Worm (Caenorhabditis elegans) whole organism, midembryonic: ENCODE results near the gene rha-1.

Experiments
- T22C8.4 ChIP-seq: fragments of 200-800 bp; sonication (Bioruptor generic); IDR thresholded peaks from 2 replicates; pipeline ENCODE4 v1.3.6; 2022; ENCODE audit warnings: missing genetic modification characterization, missing compliant biosample characterization
- cog-1 ChIP-seq: sonication (generic microtip); optimal IDR thresholded peaks from 2 replicates; lab custom pipeline; 2016; ENCODE audit warnings: missing genetic modification characterization, missing compliant biosample characterization
- flt-1 ChIP-seq: fragments of 200-800 bp; sonication (Bioruptor generic); IDR thresholded peaks from 2 replicates; pipeline ENCODE4 v1.3.6; 2022; ENCODE audit warnings: missing genetic modification characterization, missing compliant biosample characterization
- med-1 ChIP-seq: sonication (generic microtip); optimal IDR thresholded peaks from 2 replicates; lab custom pipeline; 2017; ENCODE audit warnings: missing genetic modification characterization, mild to moderate bottlenecking, missing compliant biosample characterization, antibody characterized with exemption, missing genetic modification reagents; ENCODE audit not compliant: insufficient read depth
- ref-1 ChIP-seq: fragments of 200-800 bp; sonication (Bioruptor generic); conservative IDR thresholded peaks from 2 replicates; pipeline ENCODE4 v1.3.6; 2022; ENCODE audit warnings: missing genetic modification reagents, missing genetic modification characterization, missing compliant biosample characterization
- tab-1 ChIP-seq: fragments of 200-800 bp; sonication (Bioruptor generic); IDR thresholded peaks from 2 replicates; pipeline ENCODE4 v1.3.6; 2022; ENCODE audit warnings: missing genetic modification characterization, missing compliant biosample characterization
- ztf-23 ChIP-seq: fragments of 200-800 bp; sonication (Bioruptor generic); IDR thresholded peaks from 2 replicates; pipeline ENCODE4 v1.3.6; 2022; ENCODE audit warnings: missing genetic modification reagents, missing genetic modification characterization, missing compliant biosample characterization
- ztf-29 ChIP-seq: fragments of 200-800 bp; sonication (Bioruptor generic); IDR thresholded peaks from 2 replicates; pipeline ENCODE4 v1.3.6; 2022; ENCODE audit warnings: missing genetic modification reagents, missing genetic modification characterization, missing compliant biosample characterization

ce11 chrII:8853960-8854359 is 29.5 kb downstream of the rha-1 start:
- no peak for TF ChIP-seq tab-1
- no peak for TF ChIP-seq ztf-29 (GFP tag; lab: Robert Waterston, UW)
- no peak for TF ChIP-seq ztf-23 (GFP tag; lab: Robert Waterston, UW)
- no peak for TF ChIP-seq flt-1
- no peak for TF ChIP-seq med-1 (GFP tag; lab: Kevin White, UChicago)
- no peak for TF ChIP-seq T22C8.4
- TF ChIP-seq ref-1 (GFP tag; lab: Robert Waterston, UW): no peak
- TF ChIP-seq cog-1 (tag; lab: Kevin White, UChicago): no peak
